Fruit fly (Drosophila melanogaster) whole organism, adult: ENCODE results near the gene Tace.
A peak's percentile ranks its signal among the peaks of the same experiment; 100 is the strongest.

Experiments used
- CG11617 ChIP-seq: fragments of 200-800 bp; sonication (Bioruptor generic); optimal IDR thresholded peaks from 2 replicates; lab custom pipeline; 2017; ENCODE audit warnings: mild to moderate bottlenecking, missing biosample characterization, missing genetic modification reagents, missing genetic modification characterization
- CG12768 ChIP-seq: fragments of 200-800 bp; sonication (Bioruptor generic); optimal IDR thresholded peaks from 2 replicates; lab custom pipeline; 2017; ENCODE audit warnings: missing biosample characterization, missing genetic modification characterization, mild to moderate bottlenecking, moderate library complexity, missing genetic modification reagents
- CG14711 ChIP-seq: fragments of 200-800 bp; sonication (Bioruptor generic); optimal IDR thresholded peaks from 2 replicates; lab custom pipeline; 2018; ENCODE audit warnings: missing biosample characterization, mild to moderate bottlenecking, missing genetic modification characterization, moderate library complexity
- CG1620 ChIP-seq: fragments of 200-800 bp; sonication (Bioruptor generic); optimal IDR thresholded peaks from 2 replicates; lab custom pipeline; 2016; ENCODE audit warnings: missing biosample characterization, missing genetic modification characterization
- CG33017 ChIP-seq: fragments of 200-800 bp; sonication (Bioruptor generic); optimal IDR thresholded peaks from 2 replicates; lab custom pipeline; 2018; ENCODE audit warnings: missing biosample characterization, mild to moderate bottlenecking, missing genetic modification characterization, moderate library complexity
- CG5204 ChIP-seq: fragments of 200-800 bp; sonication (Bioruptor generic); optimal IDR thresholded peaks from 2 replicates; lab custom pipeline; 2016; ENCODE audit warnings: missing biosample characterization, missing genetic modification characterization
- CG7045 ChIP-seq: fragments of 200-800 bp; sonication (Bioruptor generic); optimal IDR thresholded peaks from 2 replicates; lab custom pipeline; 2017; ENCODE audit warnings: missing biosample characterization, mild to moderate bottlenecking, missing genetic modification characterization
- CG7101 ChIP-seq: fragments of 200-800 bp; sonication (Bioruptor generic); optimal IDR thresholded peaks from 2 replicates; lab custom pipeline; 2018; ENCODE audit warnings: missing biosample characterization, mild to moderate bottlenecking, missing genetic modification characterization, moderate library complexity
- Clk ChIP-seq: fragments of 200-800 bp; sonication (Bioruptor generic); optimal IDR thresholded peaks from 2 replicates; lab custom pipeline; 2017; ENCODE audit warnings: missing biosample characterization, missing genetic modification characterization
- Crg-1 ChIP-seq: fragments of 200-800 bp; sonication (Bioruptor generic); optimal IDR thresholded peaks from 2 replicates; lab custom pipeline; 2016; ENCODE audit warnings: missing biosample characterization, missing genetic modification characterization
- Hr96 ChIP-seq: fragments of 200-800 bp; sonication (Bioruptor generic); optimal IDR thresholded peaks from 2 replicates; lab custom pipeline; 2016; ENCODE audit warnings: missing biosample characterization, missing genetic modification characterization
- bab1 ChIP-seq: fragments of 200-800 bp; sonication (Bioruptor generic); optimal IDR thresholded peaks from 3 replicates; lab custom pipeline; 2019; ENCODE audit warnings: missing biosample characterization, mild to moderate bottlenecking, missing genetic modification characterization, moderate library complexity
- cic ChIP-seq: fragments of 200-800 bp; sonication (Bioruptor generic); optimal IDR thresholded peaks from 2 replicates; lab custom pipeline; 2017; ENCODE audit warnings: missing biosample characterization, mild to moderate bottlenecking, missing genetic modification characterization, moderate library complexity
- cnc ChIP-seq, 2 experiments: fragments of >200 bp; optimal IDR thresholded peaks; 2 replicates each; lab custom pipeline; 2017
- kay ChIP-seq: fragments of 200-800 bp; sonication (Bioruptor generic); peaks from one replicate; lab custom pipeline; 2016; ENCODE audit warnings: missing biosample characterization, missing genetic modification characterization, borderline replicate concordance
- ovo ChIP-seq: fragments of 200-800 bp; sonication (Bioruptor generic); optimal IDR thresholded peaks from 2 replicates; lab custom pipeline; 2016; ENCODE audit warnings: missing biosample characterization, missing genetic modification characterization
- pad ChIP-seq: fragments of 200-800 bp; sonication (Bioruptor generic); optimal IDR thresholded peaks from 3 replicates; lab custom pipeline; 2017; ENCODE audit warnings: missing biosample characterization, missing genetic modification characterization, mild to moderate bottlenecking, moderate library complexity, missing genetic modification reagents
- tj ChIP-seq: fragments of 200-800 bp; sonication (Bioruptor generic); optimal IDR thresholded peaks from 3 replicates; lab custom pipeline; 2017; ENCODE audit warnings: missing biosample characterization, mild to moderate bottlenecking, missing genetic modification characterization, moderate library complexity
- toe ChIP-seq: fragments of 200-800 bp; sonication (Bioruptor generic); optimal IDR thresholded peaks from 2 replicates; lab custom pipeline; 2016; ENCODE audit warnings: missing biosample characterization, missing genetic modification characterization

Tace gene

dm6 chr3R:30000286-30000685 is at the start of gene Tace:
Gene Tace (plus strand): TSS chr3R:30000530.
- no peak for TF ChIP-seq Hr96 (GFP tag; lab: Kevin White, UChicago)
- peak; percentile 9 for TF ChIP-seq ovo

- no peak for TF ChIP-seq CG11617 (GFP tag; lab: Kevin White, UChicago)
- no peak for TF ChIP-seq cnc (optimal IDR thresholded peaks at IDR 0.05; lab: Kevin White, UChicago)
- TF ChIP-seq Clk = no peak
- TF ChIP-seq CG14711 = no peak
- no peak for TF ChIP-seq CG7101 (tag; lab: Kevin White, UChicago)
- TF ChIP-seq CG5204 (GFP tag; lab: Kevin White, UChicago) = no peak
- TF ChIP-seq ovo = no peak
- no peak for TF ChIP-seq CG1620
- no peak for TF ChIP-seq CG7045 (GFP tag; lab: Kevin White, UChicago)
- TF ChIP-seq Crg-1 (GFP tag; lab: Kevin White, UChicago) = no peak
- no peak for TF ChIP-seq Hr96 (GFP tag; lab: Kevin White, UChicago)
- no peak for TF ChIP-seq toe (GFP tag; lab: Kevin White, UChicago)
- TF ChIP-seq CG33017 = no peak
- TF ChIP-seq cic = no peak
Measured at dm6 chr3R:29959329-29959728, 41.0 kb upstream of the Tace start.

dm6 chr3R:29963102-29963501 is 37.2 kb upstream of the Tace start:
- TF ChIP-seq ovo = no peak
- no peak for TF ChIP-seq Hr96 (GFP tag; lab: Kevin White, UChicago)
- no peak for TF ChIP-seq CG1620
- no peak for TF ChIP-seq Crg-1 (GFP tag; lab: Kevin White, UChicago)
- TF ChIP-seq pad (GFP tag; lab: Kevin White, UChicago) = no peak
- no peak for TF ChIP-seq tj (GFP tag; lab: Kevin White, UChicago)
- no peak for TF ChIP-seq CG12768 (GFP tag; lab: Kevin White, UChicago)
- no peak for TF ChIP-seq toe (GFP tag; lab: Kevin White, UChicago)
- no peak for TF ChIP-seq CG33017
- no peak for TF ChIP-seq cic
- no peak for TF ChIP-seq kay (GFP tag; lab: Kevin White, UChicago)
- TF ChIP-seq bab1 (GFP tag; lab: Kevin White, UChicago) = no peak
- TF ChIP-seq CG14711 = no peak
- no peak for TF ChIP-seq cnc (optimal IDR thresholded peaks at IDR 0.05; lab: Kevin White, UChicago)
- TF ChIP-seq Clk = no peak
- no peak for TF ChIP-seq CG7045 (GFP tag; lab: Kevin White, UChicago)
- no peak for TF ChIP-seq CG7101 (tag; lab: Kevin White, UChicago)
- TF ChIP-seq CG11617 (GFP tag; lab: Kevin White, UChicago) = no peak
- TF ChIP-seq CG5204 (GFP tag; lab: Kevin White, UChicago) = no peak

- TF ChIP-seq CG33017 (no peak), pad (GFP tag; lab: Kevin White, UChicago) (no peak), Hr96 (GFP tag; lab: Kevin White, UChicago) (no peak), Crg-1 (GFP tag; lab: Kevin White, UChicago) (no peak), CG5204 (GFP tag; lab: Kevin White, UChicago) (no peak), Clk (no peak), CG14711 (no peak), tj (GFP tag; lab: Kevin White, UChicago) (no peak), CG7101 (tag; lab: Kevin White, UChicago) (no peak), CG11617 (GFP tag; lab: Kevin White, UChicago) (no peak), cic (no peak), cnc (optimal IDR thresholded peaks at IDR 0.05; lab: Kevin White, UChicago) (no peak), ovo (no peak), toe (GFP tag; lab: Kevin White, UChicago) (no peak)
Measured at dm6 chr3R:29969347-29969746, 31.0 kb upstream of the Tace start, which contains the start of gene TkR99D. Gene TkR99D (minus strand): TSS chr3R:29969447.

dm6 chr3R:29978595-29978994 is 21.7 kb upstream of the Tace start:
- TF ChIP-seq bab1 (GFP tag; lab: Kevin White, UChicago) = no peak
- no peak for TF ChIP-seq CG1620
- TF ChIP-seq tj (GFP tag; lab: Kevin White, UChicago) = no peak

dm6 chr3R:29981479-29981878 is 18.9 kb upstream of the Tace start:
- no peak for TF ChIP-seq Hr96 (GFP tag; lab: Kevin White, UChicago)
- no peak for TF ChIP-seq CG5204 (GFP tag; lab: Kevin White, UChicago)
- TF ChIP-seq CG12768 (GFP tag; lab: Kevin White, UChicago) = no peak
- no peak for TF ChIP-seq CG11617 (GFP tag; lab: Kevin White, UChicago)
- TF ChIP-seq CG33017 = no peak
- no peak for TF ChIP-seq cnc (optimal IDR thresholded peaks at IDR 0.05; lab: Kevin White, UChicago)
- TF ChIP-seq CG1620 = no peak
- TF ChIP-seq cic = no peak
- no peak for TF ChIP-seq bab1 (GFP tag; lab: Kevin White, UChicago)
- no peak for TF ChIP-seq CG7045 (GFP tag; lab: Kevin White, UChicago)
- TF ChIP-seq tj (GFP tag; lab: Kevin White, UChicago) = no peak
- no peak for TF ChIP-seq CG14711
- TF ChIP-seq ovo = no peak
- no peak for TF ChIP-seq Crg-1 (GFP tag; lab: Kevin White, UChicago)
- TF ChIP-seq toe (GFP tag; lab: Kevin White, UChicago) = no peak

- no peak for TF ChIP-seq CG14711
- TF ChIP-seq tj (GFP tag; lab: Kevin White, UChicago) = no peak
- TF ChIP-seq Crg-1 (GFP tag; lab: Kevin White, UChicago) = no peak
- TF ChIP-seq CG12768 (GFP tag; lab: Kevin White, UChicago) = no peak
Measured at dm6 chr3R:29982027-29982426, 18.3 kb upstream of the Tace start.
